Worm (Caenorhabditis elegans) whole organism, midembryonic: Measurements from ENCODE around the gene T14B4.20.
A peak's percentile ranks its signal among the peaks of the same experiment; 100 is the strongest.

Experiments used
- T22C8.4 ChIP-seq: fragments of 200-800 bp; sonication (Bioruptor generic); IDR thresholded peaks from 2 replicates; pipeline ENCODE4 v1.3.6; 2022; ENCODE audit warnings: missing genetic modification characterization, missing compliant biosample characterization
- cog-1 ChIP-seq: sonication (generic microtip); optimal IDR thresholded peaks from 2 replicates; lab custom pipeline; 2016; ENCODE audit warnings: missing genetic modification characterization, missing compliant biosample characterization
- flt-1 ChIP-seq: fragments of 200-800 bp; sonication (Bioruptor generic); IDR thresholded peaks from 2 replicates; pipeline ENCODE4 v1.3.6; 2022; ENCODE audit warnings: missing genetic modification characterization, missing compliant biosample characterization
- klf-2 ChIP-seq: fragments of 200-800 bp; sonication (Bioruptor generic); conservative IDR thresholded peaks from 2 replicates; pipeline ENCODE4 v1.3.6; 2022; ENCODE audit warnings: missing genetic modification reagents, missing genetic modification characterization, missing compliant biosample characterization
- med-1 ChIP-seq: sonication (generic microtip); optimal IDR thresholded peaks from 2 replicates; lab custom pipeline; 2017; ENCODE audit warnings: missing genetic modification characterization, mild to moderate bottlenecking, missing compliant biosample characterization, antibody characterized with exemption, missing genetic modification reagents; ENCODE audit not compliant: insufficient read depth
- ref-1 ChIP-seq: fragments of 200-800 bp; sonication (Bioruptor generic); conservative IDR thresholded peaks from 2 replicates; pipeline ENCODE4 v1.3.6; 2022; ENCODE audit warnings: missing genetic modification reagents, missing genetic modification characterization, missing compliant biosample characterization
- tab-1 ChIP-seq: fragments of 200-800 bp; sonication (Bioruptor generic); IDR thresholded peaks from 2 replicates; pipeline ENCODE4 v1.3.6; 2022; ENCODE audit warnings: missing genetic modification characterization, missing compliant biosample characterization
- ztf-23 ChIP-seq: fragments of 200-800 bp; sonication (Bioruptor generic); IDR thresholded peaks from 2 replicates; pipeline ENCODE4 v1.3.6; 2022; ENCODE audit warnings: missing genetic modification reagents, missing genetic modification characterization, missing compliant biosample characterization
- ztf-29 ChIP-seq: fragments of 200-800 bp; sonication (Bioruptor generic); IDR thresholded peaks from 2 replicates; pipeline ENCODE4 v1.3.6; 2022; ENCODE audit warnings: missing genetic modification reagents, missing genetic modification characterization, missing compliant biosample characterization

The T14B4.20 gene

DNA sequence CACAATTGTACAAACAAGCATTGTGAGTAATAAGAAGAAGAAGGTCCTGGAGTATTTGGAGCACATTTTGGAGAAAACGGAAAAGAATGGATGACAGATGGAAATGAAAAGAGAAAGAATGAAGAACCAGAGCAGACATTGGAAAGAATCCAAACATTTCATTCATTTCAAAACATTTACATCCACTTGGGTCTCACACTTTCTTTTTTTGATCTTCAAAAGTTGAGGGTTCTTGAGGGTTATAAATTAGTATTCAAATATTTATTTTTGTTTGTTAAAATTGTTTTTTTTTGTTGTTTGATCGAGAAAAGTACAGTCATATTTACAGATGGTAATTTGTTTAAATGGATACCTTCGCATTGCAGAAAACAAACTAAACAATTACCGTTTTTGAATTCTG lies 17.0 kb downstream of the T14B4.20 start, which contains the start of gene T14B4.9:
TSS of gene T14B4.9 (minus strand) at position 101 of the 400 bp plus-strand sequence.
- TF ChIP-seq T22C8.4 (GFP tag; lab: Robert Waterston, UW) (no peak), flt-1 (GFP tag; lab: Robert Waterston, UW) (no peak), ref-1 (GFP tag; lab: Robert Waterston, UW) (no peak), ztf-29 (no peak), ztf-23 (GFP tag; lab: Robert Waterston, UW) (no peak), med-1 (no peak), klf-2 (no peak), cog-1 (tag; lab: Kevin White, UChicago) (no peak), tab-1 (no peak)

DNA sequence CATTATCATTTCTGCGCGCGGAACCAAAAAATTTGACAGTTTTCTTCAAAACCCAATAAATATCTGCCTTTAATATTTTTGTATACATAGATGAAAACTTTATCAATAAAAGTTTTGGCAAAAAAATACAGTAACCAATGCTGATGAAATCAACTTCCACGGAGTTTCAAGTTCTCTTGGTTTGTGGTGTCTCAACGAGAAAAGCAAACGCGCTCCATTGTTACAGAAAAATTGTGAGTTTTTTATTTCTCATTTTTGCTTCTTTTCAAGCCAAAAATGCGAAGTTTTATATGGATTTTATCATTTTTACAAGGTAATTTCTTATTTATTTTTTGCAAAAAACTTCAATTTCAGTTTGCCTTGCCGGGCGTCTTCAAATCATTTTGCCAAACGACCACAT lies 18.0 kb downstream of the T14B4.20 start, which contains the start of gene T14B4.3:
TSS of gene T14B4.3 (plus strand) at position 264 of the 400 bp plus-strand sequence.
- no peak for TF ChIP-seq med-1
- TF ChIP-seq ztf-23 (GFP tag; lab: Robert Waterston, UW): peak; percentile 50; the same call in 1 of the 2 replicates
- TF ChIP-seq cog-1 (tag; lab: Kevin White, UChicago): peak; percentile 26

DNA sequence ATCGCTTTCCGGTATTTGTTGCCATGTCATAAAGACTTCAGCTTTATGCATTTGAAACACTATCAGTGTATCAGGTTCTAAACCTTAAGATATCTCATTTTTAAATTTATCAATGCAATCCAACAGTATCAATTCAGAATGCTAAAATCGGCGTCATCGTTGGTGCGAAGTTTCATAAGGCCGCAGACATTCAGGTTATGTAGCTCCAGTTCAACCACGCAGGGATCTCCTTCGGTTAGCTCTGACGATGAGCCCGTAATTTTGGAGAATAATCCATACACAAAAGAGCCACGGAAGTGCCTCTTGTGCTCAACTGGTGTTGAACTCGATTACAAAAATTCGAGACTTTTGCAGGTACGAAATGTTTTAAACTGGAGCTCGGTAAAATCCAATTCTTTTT lies 19.4 kb downstream of the T14B4.20 start, which contains the start of gene mrps-18.C:
TSS of gene mrps-18.C (plus strand) at position 138 of the 400 bp plus-strand sequence.
- TF ChIP-seq med-1: no peak
- TF ChIP-seq ref-1 (GFP tag; lab: Robert Waterston, UW): no peak
- no peak for TF ChIP-seq ztf-29
- no peak for TF ChIP-seq T22C8.4 (GFP tag; lab: Robert Waterston, UW)
- no peak for TF ChIP-seq flt-1 (GFP tag; lab: Robert Waterston, UW)
- no peak for TF ChIP-seq cog-1 (tag; lab: Kevin White, UChicago)

DNA sequence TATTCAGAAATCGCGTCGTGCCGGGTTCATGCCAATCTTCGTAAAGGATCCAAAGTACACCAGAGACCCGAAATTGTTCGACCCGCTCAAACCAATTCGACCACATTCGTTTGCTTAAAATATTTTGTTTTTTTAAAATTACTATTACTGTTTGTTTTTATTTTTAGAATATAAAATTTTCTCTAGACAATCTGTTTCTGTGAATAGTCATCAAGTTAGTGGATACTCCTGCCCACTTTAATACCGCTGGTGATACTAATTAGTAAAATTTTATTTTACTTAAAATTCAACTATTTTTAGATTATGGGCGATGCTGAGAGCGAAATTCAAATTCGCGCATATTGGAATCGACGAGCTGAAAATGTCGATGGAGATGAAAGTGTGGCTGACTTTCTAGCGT lies 19.9 kb downstream of the T14B4.20 start, which contains the start of gene T14B4.1:
TSS of gene T14B4.1 (plus strand) at position 301 of the 400 bp plus-strand sequence.
- TF ChIP-seq T22C8.4 (GFP tag; lab: Robert Waterston, UW): no peak
- no peak for TF ChIP-seq tab-1
- no peak for TF ChIP-seq med-1
- no peak for TF ChIP-seq klf-2
- no peak for TF ChIP-seq flt-1 (GFP tag; lab: Robert Waterston, UW)
- TF ChIP-seq ref-1 (GFP tag; lab: Robert Waterston, UW): no peak
- no peak for TF ChIP-seq cog-1 (tag; lab: Kevin White, UChicago)
- TF ChIP-seq ztf-23 (GFP tag; lab: Robert Waterston, UW): no peak
- TF ChIP-seq ztf-29: no peak

DNA sequence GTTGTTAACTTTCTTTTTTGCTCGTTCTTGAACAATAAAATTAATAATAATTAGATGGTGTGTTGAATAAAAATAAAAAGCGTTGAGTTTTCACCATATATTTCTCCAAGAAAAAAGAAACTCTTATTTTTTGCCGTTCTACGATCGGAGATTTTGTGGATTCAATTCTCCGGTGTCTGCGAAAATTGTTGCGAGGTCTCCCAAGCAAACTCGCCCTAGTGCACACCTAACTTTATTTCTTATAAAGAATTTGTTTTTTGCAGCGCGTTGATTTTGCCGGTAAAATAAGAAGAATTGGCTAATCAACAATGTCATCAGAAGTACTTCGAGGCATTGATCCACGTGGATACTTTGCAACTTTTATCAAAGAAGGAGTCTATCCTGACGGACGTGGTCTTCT lies 24.7 kb downstream of the T14B4.20 start, which contains the start of gene exos-8:
TSS of gene exos-8 (plus strand) at position 264 of the 400 bp plus-strand sequence.
- TF ChIP-seq ztf-29 (0 out of 2 replicates have a peak, but pooled peaks have one; percentile 34), flt-1 (GFP tag; lab: Robert Waterston, UW) (peak; percentile 77; the same call in 1 of the 2 replicates), ref-1 (GFP tag; lab: Robert Waterston, UW) (no peak), klf-2 (peak; percentile 64; the same call in 1 of the 2 replicates), cog-1 (tag; lab: Kevin White, UChicago) (peak; percentile 41), tab-1 (0 out of 2 replicates have a peak, but pooled peaks have one; percentile 20), T22C8.4 (GFP tag; lab: Robert Waterston, UW) (no peak)

DNA sequence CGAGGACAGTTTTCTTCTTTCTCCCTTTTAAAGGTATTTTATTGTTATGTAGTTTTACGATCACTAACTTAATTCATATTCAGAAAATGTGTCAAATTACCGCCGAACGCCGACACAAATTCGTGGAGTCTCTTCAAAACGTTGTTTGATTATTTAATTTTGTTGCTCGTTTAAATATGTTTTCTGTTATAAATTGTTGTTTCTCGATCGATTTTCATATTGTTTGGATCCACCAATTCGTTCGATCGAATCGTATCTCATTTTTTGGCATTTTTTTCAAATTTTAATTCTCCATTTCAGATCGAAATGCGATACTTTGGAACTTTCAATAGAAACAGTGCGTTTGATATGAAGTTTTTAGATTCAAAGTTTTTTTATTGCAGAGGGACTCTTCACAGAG lies 25.9 kb downstream of the T14B4.20 start, which contains the start of gene F41G3.6:
TSS of gene F41G3.6 (plus strand) at position 301 of the 400 bp plus-strand sequence.
- TF ChIP-seq flt-1 (GFP tag; lab: Robert Waterston, UW) (no peak), med-1 (no peak), ztf-23 (GFP tag; lab: Robert Waterston, UW) (no peak), ref-1 (GFP tag; lab: Robert Waterston, UW) (no peak), cog-1 (tag; lab: Kevin White, UChicago) (no peak), ztf-29 (no peak), T22C8.4 (GFP tag; lab: Robert Waterston, UW) (no peak), tab-1 (no peak), klf-2 (no peak)

DNA sequence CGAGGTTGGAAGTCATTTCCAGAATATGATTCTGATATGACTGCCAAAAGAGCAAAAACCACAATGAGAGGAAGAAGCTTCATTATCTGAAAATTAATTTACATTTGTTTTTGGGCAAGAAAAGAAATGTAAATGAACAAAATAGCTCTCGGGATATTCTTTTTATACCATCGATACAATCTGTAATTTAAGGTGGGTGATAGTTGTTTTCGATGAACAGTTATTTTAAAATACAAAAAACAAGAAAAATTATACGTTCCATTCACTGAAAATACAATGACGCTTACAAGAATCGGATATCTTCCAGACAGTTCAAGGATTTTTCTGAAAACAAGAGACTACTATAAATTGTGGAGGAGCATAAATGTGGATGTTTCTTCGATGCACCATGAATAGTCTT lies 27.9 kb downstream of the T14B4.20 start, which contains the start of gene ins-15:
TSS of gene ins-15 (minus strand) at position 101 of the 400 bp plus-strand sequence.
- TF ChIP-seq tab-1 (no peak), T22C8.4 (GFP tag; lab: Robert Waterston, UW) (no peak), ztf-29 (no peak), med-1 (no peak), flt-1 (GFP tag; lab: Robert Waterston, UW) (no peak), ref-1 (GFP tag; lab: Robert Waterston, UW) (no peak), ztf-23 (GFP tag; lab: Robert Waterston, UW) (no peak), klf-2 (no peak), cog-1 (tag; lab: Kevin White, UChicago) (no peak)

DNA sequence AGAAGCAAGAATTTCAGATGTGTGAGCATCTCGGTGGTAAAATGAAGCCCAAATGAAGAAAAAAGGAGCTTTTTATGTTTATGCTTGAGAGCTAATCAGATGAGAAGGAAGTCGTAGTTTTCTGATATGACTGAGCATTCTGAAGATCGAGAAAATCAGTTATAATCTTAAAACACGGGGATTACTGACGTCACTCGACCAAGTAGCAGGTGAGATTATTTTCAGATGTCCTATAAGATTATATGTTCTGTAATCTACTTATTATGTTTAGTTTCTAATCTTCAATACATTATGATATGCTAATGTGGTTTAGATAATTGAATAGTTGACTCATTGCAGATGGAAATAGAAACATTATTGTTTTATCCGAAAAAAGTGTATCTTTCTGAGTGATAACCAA lies 29.1 kb downstream of the T14B4.20 start, which contains the start of gene ins-14:
TSS of gene ins-14 (minus strand) at position 32 of the 400 bp plus-strand sequence.
- no peak for TF ChIP-seq med-1
- no peak for TF ChIP-seq cog-1 (tag; lab: Kevin White, UChicago)
- no peak for TF ChIP-seq ztf-23 (GFP tag; lab: Robert Waterston, UW)
- TF ChIP-seq flt-1 (GFP tag; lab: Robert Waterston, UW): no peak
- TF ChIP-seq T22C8.4 (GFP tag; lab: Robert Waterston, UW): no peak
- TF ChIP-seq klf-2: no peak
- TF ChIP-seq ztf-29: no peak
- TF ChIP-seq tab-1: no peak
- no peak for TF ChIP-seq ref-1 (GFP tag; lab: Robert Waterston, UW)

DNA sequence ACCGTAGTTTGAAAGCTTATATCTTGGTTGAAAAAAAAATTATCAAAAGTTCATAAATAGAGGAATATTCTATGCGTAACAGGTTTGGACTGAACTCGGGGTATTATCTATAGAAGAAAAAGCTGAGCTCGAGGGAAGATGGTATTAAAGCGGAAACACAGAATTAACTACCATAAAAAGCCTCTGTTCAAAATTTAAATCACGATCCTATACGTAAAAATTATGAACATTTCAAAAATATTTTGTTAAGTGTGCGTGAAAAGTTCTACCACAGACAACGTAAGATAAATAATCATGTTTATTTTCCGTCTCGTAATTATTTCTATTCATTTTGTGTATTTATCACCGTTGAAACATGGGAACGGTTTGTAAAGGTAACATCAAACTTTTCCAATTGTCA lies 29.7 kb downstream of the T14B4.20 start, which contains the start of gene F41G3.5:
TSS of gene F41G3.5 (plus strand) at position 301 of the 400 bp plus-strand sequence.
- TF ChIP-seq cog-1 (tag; lab: Kevin White, UChicago) (no peak), ztf-29 (no peak), flt-1 (GFP tag; lab: Robert Waterston, UW) (no peak), klf-2 (no peak)

DNA sequence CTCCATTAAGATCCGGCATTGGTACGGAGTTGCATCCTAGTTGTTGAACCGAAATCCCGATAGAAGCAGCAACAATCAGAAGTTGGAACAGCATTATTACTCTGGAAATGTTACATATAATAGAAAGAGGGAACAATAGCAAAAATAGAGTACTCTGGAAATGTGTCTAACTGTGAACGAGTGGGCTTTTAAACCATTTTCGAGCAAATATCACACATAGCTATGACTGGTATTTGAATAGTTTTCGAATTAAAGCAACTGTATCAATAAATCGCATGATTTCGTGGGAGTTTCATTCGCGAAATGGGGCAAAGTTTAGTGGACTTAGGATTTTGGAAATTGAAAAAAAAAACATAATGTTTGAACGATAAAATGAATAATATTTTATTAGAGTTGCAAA lies 32.7 kb downstream of the T14B4.20 start, which contains the start of gene F41G3.10:
TSS of gene F41G3.10 (minus strand) at position 101 of the 400 bp plus-strand sequence.
- no peak for TF ChIP-seq ztf-29
- no peak for TF ChIP-seq cog-1 (tag; lab: Kevin White, UChicago)
- no peak for TF ChIP-seq med-1
- TF ChIP-seq T22C8.4 (GFP tag; lab: Robert Waterston, UW): no peak
- TF ChIP-seq ztf-23 (GFP tag; lab: Robert Waterston, UW): no peak
- no peak for TF ChIP-seq klf-2
- no peak for TF ChIP-seq ref-1 (GFP tag; lab: Robert Waterston, UW)
- TF ChIP-seq tab-1: no peak
- TF ChIP-seq flt-1 (GFP tag; lab: Robert Waterston, UW): no peak
